Worm (Caenorhabditis elegans): Measurements from ENCODE around the gene tbx-9.

Gene tbx-9

DNA sequence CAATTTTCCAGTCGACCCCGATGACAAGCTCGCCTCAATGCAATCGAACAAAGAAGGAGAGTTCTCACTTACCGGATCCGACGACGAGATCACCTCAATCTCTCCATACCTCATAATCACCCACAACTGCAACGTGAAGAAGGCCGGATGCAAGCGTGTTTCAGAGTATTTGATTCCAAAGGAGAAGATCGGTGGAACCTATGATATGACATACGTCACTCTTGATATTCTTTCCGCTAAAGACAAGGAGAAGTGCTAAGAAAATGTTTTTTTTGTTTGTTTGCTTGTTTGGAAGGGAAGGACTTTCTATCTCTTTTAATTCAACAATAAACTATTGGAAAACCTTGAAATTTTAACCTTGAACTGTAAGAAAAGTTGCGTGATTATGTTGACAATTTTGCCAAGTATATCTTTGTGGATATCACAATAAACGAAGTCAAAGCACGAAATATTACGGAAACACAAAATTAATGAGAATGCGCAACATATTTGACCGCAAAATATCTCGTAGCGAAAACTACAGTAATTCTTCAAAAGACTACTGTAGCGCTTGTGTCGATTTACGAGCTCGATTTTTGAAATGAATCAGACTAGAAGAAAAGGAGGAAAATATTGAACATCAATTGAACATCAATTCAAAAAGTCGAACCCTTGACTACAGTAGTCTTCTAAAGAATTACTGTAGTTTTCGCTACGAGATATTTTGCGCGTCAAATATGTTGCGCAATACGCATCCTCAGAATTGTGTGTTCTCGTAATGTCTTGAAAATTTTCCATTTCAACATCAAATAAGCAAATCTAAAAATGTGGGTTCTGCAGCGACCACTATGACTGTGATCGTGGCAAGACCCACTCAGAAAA, 2.4 kb downstream of the tbx-9 start (continued):
- TF ChIP-seq snpc-4 (tag; optimal IDR thresholded peaks at IDR 0.05) (no peak), ceh-63 (GFP tag; optimal IDR thresholded peaks at IDR 0.05) (no peak), C04F5.9 (tag; optimal IDR thresholded peaks at IDR 0.05) (no peak), skn-1 (tag; optimal IDR thresholded peaks at IDR 0.05) (no peak), ztf-4 (tag; optimal IDR thresholded peaks at IDR 0.05) (no peak), nhr-47 (tag; optimal IDR thresholded peaks at IDR 0.05) (peak; percentile 26), ets-5 (GFP tag; IDR thresholded peaks at IDR 0.05) (no peak), zag-1 (tag; optimal IDR thresholded peaks at IDR 0.05) (no peak), jun-1 (tag; optimal IDR thresholded peaks at IDR 0.05) (no peak), ceh-88 (GFP tag; IDR thresholded peaks at IDR 0.05) (no peak), rnt-1 (tag; optimal IDR thresholded peaks at IDR 0.05) (no peak), nhr-84 (tag; optimal IDR thresholded peaks at IDR 0.05) (no peak), egl-27 (tag; optimal IDR thresholded peaks at IDR 0.05) (no peak), ces-1 (GFP tag; optimal IDR thresholded peaks at IDR 0.05) (no peak), tlp-1 (tag; optimal IDR thresholded peaks at IDR 0.05) (no peak), Y116A8C.19 (tag; optimal IDR thresholded peaks at IDR 0.05; ENCODE audit: borderline replicate concordance) (no peak), unc-86 (tag; optimal IDR thresholded peaks at IDR 0.05) (no peak), snu-23 (GFP tag; optimal IDR thresholded peaks at IDR 0.05) (peak; percentile 27), nhr-77 (tag; optimal IDR thresholded peaks at IDR 0.05) (no peak), dsc-1 (tag; optimal IDR thresholded peaks at IDR 0.05) (no peak)

ce11 chrIII:10337508-10338166, 4.0 kb downstream of the tbx-9 start, which contains the start of gene ttr-15:
TSS of gene ttr-15 (plus strand) at chrIII:10337847.
- TF ChIP-seq blmp-1 (tag; optimal IDR thresholded peaks at IDR 0.05), result peak; percentile 65
- peak; percentile 38 for TF ChIP-seq nhr-90 (tag; optimal IDR thresholded peaks at IDR 0.05; ENCODE audit: poor library complexity)
- peak; percentile 44 for TF ChIP-seq ama-1 (optimal IDR thresholded peaks at IDR 0.05)
- no peak for TF ChIP-seq fkh-10 (GFP tag; optimal IDR thresholded peaks at IDR 0.05)
- peak in 1 of 2 experiments; percentile 12 for TF ChIP-seq lin-35 (GFP tag; optimal IDR thresholded peaks at IDR 0.05)
- TF ChIP-seq ceh-82 (tag; optimal IDR thresholded peaks at IDR 0.05), result no peak
- TF ChIP-seq fos-1 (tag; optimal IDR thresholded peaks at IDR 0.05), result peak; percentile 13
- TF ChIP-seq nhr-71 (tag; optimal IDR thresholded peaks at IDR 0.05), result peak; percentile 60
- TF ChIP-seq irx-1 (tag; optimal IDR thresholded peaks at IDR 0.05), result peak; percentile 26
- peak; percentile 96 for TF ChIP-seq nhr-85 (tag)
- peak; percentile 36 for TF ChIP-seq snu-23 (GFP tag; optimal IDR thresholded peaks at IDR 0.05)
- TF ChIP-seq elt-3 (tag; optimal IDR thresholded peaks at IDR 0.05), result peak in 3 of 6 experiments; percentile 36 to 67 (median 48)
- no peak for TF ChIP-seq ztf-4 (tag; optimal IDR thresholded peaks at IDR 0.05)
- peak; percentile 35; the same call in 1 of the 2 replicates for TF ChIP-seq grh-1 (GFP tag; IDR thresholded peaks at IDR 0.05)
- TF ChIP-seq lin-14 (GFP tag; optimal IDR thresholded peaks at IDR 0.05), result peak; percentile 77
- TF ChIP-seq lsy-2 (tag; optimal IDR thresholded peaks at IDR 0.05), result peak in 1 of 2 experiments; percentile 21
- peak in 1 of 2 experiments; percentile 12 for TF ChIP-seq efl-1 (optimal IDR thresholded peaks at IDR 0.05)
- TF ChIP-seq efl-1 (GFP tag; optimal IDR thresholded peaks at IDR 0.05 in 1 of 2), result peak in 1 of 2 experiments; percentile 92
- peak; percentile 63 for TF ChIP-seq nhr-20 (tag; optimal IDR thresholded peaks at IDR 0.05)
- peak; percentile 11 for TF ChIP-seq nhr-47 (tag; optimal IDR thresholded peaks at IDR 0.05)
- TF ChIP-seq mep-1 (tag; optimal IDR thresholded peaks at IDR 0.05), result peak; percentile 41
- no peak for TF ChIP-seq egl-27 (tag; optimal IDR thresholded peaks at IDR 0.05)

DNA sequence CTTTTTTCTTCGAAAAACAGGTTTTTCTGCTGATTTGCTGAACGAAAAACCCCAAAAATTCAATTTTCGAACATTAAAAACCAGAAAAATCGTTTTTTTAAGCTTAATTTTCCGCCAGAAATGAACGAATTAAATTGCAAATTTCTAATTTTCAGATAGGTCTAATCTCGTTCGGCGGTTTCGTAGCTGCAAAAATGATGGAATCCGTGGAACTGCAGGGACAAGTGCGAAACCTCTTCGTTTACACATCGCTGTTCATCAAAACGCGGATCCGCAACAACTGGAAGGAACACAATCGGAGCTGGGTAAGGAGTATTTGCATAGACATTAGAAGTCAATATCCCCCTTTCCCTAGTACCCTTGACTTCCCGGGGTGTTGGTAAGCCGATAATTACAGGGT, 5.5 kb downstream of the tbx-9 start:
- TF ChIP-seq C34B4.2 (tag; optimal IDR thresholded peaks at IDR 0.05) (no peak), C16A3.4 (tag; optimal IDR thresholded peaks at IDR 0.05) (no peak), alr-1 (tag; optimal IDR thresholded peaks at IDR 0.05; ENCODE audit: borderline replicate concordance) (no peak), jun-1 (tag; optimal IDR thresholded peaks at IDR 0.05) (no peak), nhr-77 (tag; optimal IDR thresholded peaks at IDR 0.05) (no peak), sox-4 (tag; optimal IDR thresholded peaks at IDR 0.05) (no peak), vab-15 (tag; optimal IDR thresholded peaks at IDR 0.05) (no peak), lin-13 (GFP tag; optimal IDR thresholded peaks at IDR 0.05) (no peak), lin-39 (tag; optimal IDR thresholded peaks at IDR 0.05) (no peak), zag-1 (tag; optimal IDR thresholded peaks at IDR 0.05) (no peak), dpl-1 (GFP tag; optimal IDR thresholded peaks at IDR 0.05) (no peak), ztf-4 (tag; optimal IDR thresholded peaks at IDR 0.05) (no peak), snpc-4 (tag; optimal IDR thresholded peaks at IDR 0.05) (no peak), hlh-17 (GFP tag; optimal IDR thresholded peaks at IDR 0.05; ENCODE audit: borderline replicate concordance) (no peak), nhr-28 (tag; optimal IDR thresholded peaks at IDR 0.05) (no peak), nhr-85 (tag) (no peak)
